Fruit fly (Drosophila melanogaster): Measurements from ENCODE around the gene comm3.
A peak's percentile ranks its signal among the peaks of the same experiment; 100 is the strongest.

Gene comm3

dm6 chr3L:15566484-15566955, 81.0 kb downstream of the comm3 start (continued):
- TF ChIP-seq pzg (GFP tag; optimal IDR thresholded peaks at IDR 0.05) (no peak), CG3281 (GFP tag; optimal IDR thresholded peaks at IDR 0.05) (peak; percentile 78), Rfx (GFP tag; IDR thresholded peaks at IDR 0.05) (peak; percentile 60; the same call in 1 of the 2 replicates), CG2678 (tag; optimal IDR thresholded peaks at IDR 0.05) (no peak), CG14860 (GFP tag; IDR thresholded peaks at IDR 0.05; ENCODE audit: partially characterized antibody) (no peak), CG12659 (GFP tag; optimal IDR thresholded peaks at IDR 0.05) (peak; percentile 41), CG11723 (GFP tag; optimal IDR thresholded peaks at IDR 0.05) (no peak), CG3163 (GFP tag; optimal IDR thresholded peaks at IDR 0.05) (peak; percentile 19), Doc2 (GFP tag; IDR thresholded peaks at IDR 0.05) (no peak), al (GFP tag; IDR thresholded peaks at IDR 0.05) (no peak), sisA (GFP tag; IDR thresholded peaks at IDR 0.05) (no peak), MTF-1 (GFP tag; optimal IDR thresholded peaks at IDR 0.05; ENCODE audit: borderline replicate concordance) (peak; percentile 67), CG18619 (GFP tag; optimal IDR thresholded peaks at IDR 0.05) (peak; percentile 53), pros (GFP tag; optimal IDR thresholded peaks at IDR 0.05) (peak; percentile 23), CG16815 (GFP tag; optimal IDR thresholded peaks at IDR 0.05) (no peak), D19A (tag; optimal IDR thresholded peaks at IDR 0.05) (no peak), CG17568 (GFP tag; optimal IDR thresholded peaks at IDR 0.05) (no peak), pita (GFP tag; optimal IDR thresholded peaks at IDR 0.05) (no peak), cas (GFP tag; IDR thresholded peaks at IDR 0.05) (no peak), Ravus (GFP tag; IDR thresholded peaks at IDR 0.05) (no peak), Hand (GFP tag; optimal IDR thresholded peaks at IDR 0.05) (peak; percentile 76), slp2 (GFP tag; optimal IDR thresholded peaks at IDR 0.05) (peak; percentile 33), aop (GFP tag; IDR thresholded peaks at IDR 0.05) (no peak), Deaf1 (tag; optimal IDR thresholded peaks at IDR 0.05) (peak; percentile 91), NFAT (GFP tag; IDR thresholded peaks at IDR 0.05) (peak; percentile 32; the same call in 1 of the 2 replicates), jing (GFP tag; optimal IDR thresholded peaks at IDR 0.05) (no peak), CG17912 (GFP tag; optimal IDR thresholded peaks at IDR 0.05) (peak; percentile 83), CG32772 (GFP tag; IDR thresholded peaks at IDR 0.05) (no peak), Hmr (GFP tag; optimal IDR thresholded peaks at IDR 0.05) (peak; percentile 91), CG8281 (tag; optimal IDR thresholded peaks at IDR 0.05) (peak; percentile 55), en (GFP tag; optimal IDR thresholded peaks at IDR 0.05) (peak; percentile 46), hbn (GFP tag; IDR thresholded peaks at IDR 0.05; ENCODE audit: partially characterized antibody) (no peak), CG13775 (GFP tag; optimal IDR thresholded peaks at IDR 0.05) (peak; percentile 42), CG4854 (GFP tag; optimal IDR thresholded peaks at IDR 0.05) (peak; percentile 63), CG2202 (tag; optimal IDR thresholded peaks at IDR 0.05) (peak; percentile 45), CG4424 (GFP tag; optimal IDR thresholded peaks at IDR 0.05) (no peak), gsb-n (tag; optimal IDR thresholded peaks at IDR 0.05) (no peak), Hsf (GFP tag; optimal IDR thresholded peaks at IDR 0.05) (no peak), zen2 (GFP tag; IDR thresholded peaks at IDR 0.05; ENCODE audit: partially characterized antibody) (no peak), CG13296 (GFP tag; optimal IDR thresholded peaks at IDR 0.05) (peak; percentile 92), ato (GFP tag; IDR thresholded peaks at IDR 0.05; ENCODE audit: partially characterized antibody) (no peak), repo (GFP tag; optimal IDR thresholded peaks at IDR 0.05) (no peak), Mes4 (GFP tag; optimal IDR thresholded peaks at IDR 0.05) (peak; percentile 75), Nf-YA (GFP tag; IDR thresholded peaks at IDR 0.05) (0 out of 2 replicates have a peak, but pooled peaks have one; percentile 45), CG2120 (GFP tag; optimal IDR thresholded peaks at IDR 0.05) (peak; percentile 51), H2.0 (GFP tag; IDR thresholded peaks at IDR 0.05) (no peak), nerfin-1 (tag; optimal IDR thresholded peaks at IDR 0.05) (peak; percentile 72), CG7786 (GFP tag; optimal IDR thresholded peaks at IDR 0.05) (no peak), CG17385 (GFP tag; optimal IDR thresholded peaks at IDR 0.05) (no peak), CG6689 (GFP tag; IDR thresholded peaks at IDR 0.05) (peak; percentile 44; the same call in 1 of the 2 replicates)
